ENCODE assay signal across 5 worm cellular contexts in the genomic region with DNA sequence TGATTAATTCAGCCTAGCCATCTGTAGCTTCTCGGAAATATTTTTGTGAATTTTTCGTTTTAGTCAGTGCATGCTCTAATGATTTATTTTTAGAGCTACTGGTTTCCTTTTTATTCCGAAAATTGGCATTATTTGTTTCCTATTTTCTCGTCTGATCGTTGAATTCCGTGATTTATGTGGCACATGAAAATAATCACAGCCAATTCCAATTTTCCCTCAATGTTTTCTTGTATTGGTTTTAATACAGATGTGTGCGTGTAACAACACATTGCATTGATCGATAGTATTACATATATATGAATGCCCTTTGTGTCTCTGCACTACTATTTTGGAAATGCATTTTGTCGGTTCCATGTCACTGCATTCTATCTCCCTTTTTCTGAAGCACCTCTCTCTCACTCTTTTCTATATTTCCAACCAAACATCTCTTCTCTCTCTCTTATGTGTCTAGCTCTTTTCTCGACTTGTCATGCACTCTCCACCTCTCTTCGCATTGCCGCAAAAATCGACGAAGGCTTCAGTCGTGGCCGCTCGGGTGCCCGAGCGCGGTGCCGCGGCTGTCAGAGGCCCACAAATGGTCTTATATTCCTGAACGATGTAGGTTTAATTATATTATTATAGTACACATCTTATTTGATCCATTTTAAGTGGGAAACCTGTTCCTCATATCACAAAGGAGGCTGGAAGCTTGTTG.
TF ChIP-seq lines count a peak whose summit lies in the region.

No protein-coding gene starts in this region.

TF ChIP-seq in whole organism, L1 larva, 84 proteins besides CTCF, POLR2A, EP300 and RAD21 (continued from another document and continues in another):
- TF ChIP-seq unc-62 (GFP tag; optimal IDR thresholded peaks at IDR 0.05; lab: Kevin White, UChicago) (no peak), F16B12.6 (tag; optimal IDR thresholded peaks at IDR 0.05; lab: Kevin White, UChicago) (peak; percentile 5), skn-1 (tag; optimal IDR thresholded peaks at IDR 0.05; lab: Kevin White, UChicago) (peak; percentile 8), nhr-47 (tag; optimal IDR thresholded peaks at IDR 0.05; lab: Kevin White, UChicago) (peak; percentile 27), ces-1 (GFP tag; optimal IDR thresholded peaks at IDR 0.05; lab: Kevin White, UChicago) (no peak), snu-23 (GFP tag; optimal IDR thresholded peaks at IDR 0.05; lab: Kevin White, UChicago) (peak; percentile 52), nhr-84 (tag; optimal IDR thresholded peaks at IDR 0.05; lab: Kevin White, UChicago) (no peak), nhr-71 (tag; optimal IDR thresholded peaks at IDR 0.05; lab: Kevin White, UChicago) (peak; percentile 52), elt-3 (tag; optimal IDR thresholded peaks at IDR 0.05; lab: Kevin White, UChicago) (no peak), nhr-90 (tag; optimal IDR thresholded peaks at IDR 0.05; lab: Kevin White, UChicago; ENCODE audit: poor library complexity) (peak; percentile 19), lsy-2 (tag; optimal IDR thresholded peaks at IDR 0.05; lab: Kevin White, UChicago) (peak; percentile 9 to 54), rnt-1 (tag; optimal IDR thresholded peaks at IDR 0.05; lab: Kevin White, UChicago) (peak; percentile 12), egl-13 (tag; optimal IDR thresholded peaks at IDR 0.05; lab: Kevin White, UChicago) (peak; percentile 50), nhr-77 (tag; optimal IDR thresholded peaks at IDR 0.05; lab: Kevin White, UChicago) (no peak), ama-1 (optimal IDR thresholded peaks at IDR 0.05; lab: Kevin White, UChicago) (peak; percentile 79), mep-1 (tag; optimal IDR thresholded peaks at IDR 0.05; lab: Kevin White, UChicago) (peak; percentile 25), dsc-1 (tag; optimal IDR thresholded peaks at IDR 0.05; lab: Kevin White, UChicago) (peak; percentile 97), vab-15 (tag; optimal IDR thresholded peaks at IDR 0.05; lab: Kevin White, UChicago) (no peak), C16A3.4 (tag; optimal IDR thresholded peaks at IDR 0.05; lab: Kevin White, UChicago) (no peak), nhr-19 (GFP tag; conservative IDR thresholded peaks at IDR 0.05; lab: Robert Waterston, UW) (no peak), fos-1 (tag; optimal IDR thresholded peaks at IDR 0.05; lab: Kevin White, UChicago) (peak; percentile 24), xbp-1 (tag; optimal IDR thresholded peaks at IDR 0.05; lab: Kevin White, UChicago) (peak; percentile 3), dpl-1 (GFP tag; optimal IDR thresholded peaks at IDR 0.05; lab: Kevin White, UChicago) (peak in 1 of 3 experiments; percentile 26), egl-27 (tag; optimal IDR thresholded peaks at IDR 0.05; lab: Kevin White, UChicago) (no peak), jun-1 (tag; optimal IDR thresholded peaks at IDR 0.05; lab: Kevin White, UChicago) (peak; percentile 30)

TF ChIP-seq in whole organism, L2 larva, 48 proteins besides CTCF, POLR2A, EP300 and RAD21 (continued from another document and continues in another):
- TF ChIP-seq lsy-2 (tag; optimal IDR thresholded peaks at IDR 0.05; lab: Kevin White, UChicago) (peak in 1 of 2 experiments; percentile 41), egl-27 (tag; optimal IDR thresholded peaks at IDR 0.05; lab: Kevin White, UChicago) (no peak), unc-62 (GFP tag; optimal IDR thresholded peaks at IDR 0.05; lab: Kevin White, UChicago) (no peak), unc-55 (GFP tag; optimal IDR thresholded peaks at IDR 0.05; lab: Kevin White, UChicago) (peak; percentile 71), alr-1 (tag; optimal IDR thresholded peaks at IDR 0.05; lab: Kevin White, UChicago) (no peak), elt-1 (tag; optimal IDR thresholded peaks at IDR 0.05; lab: Kevin White, UChicago) (no peak), lin-39 (tag; optimal IDR thresholded peaks at IDR 0.05; lab: Kevin White, UChicago) (no peak), F13H6.1 (tag; optimal IDR thresholded peaks at IDR 0.05; lab: Kevin White, UChicago) (peak; percentile 49), nhr-6 (tag; optimal IDR thresholded peaks at IDR 0.05; lab: Kevin White, UChicago) (no peak), C34F6.9 (tag; optimal IDR thresholded peaks at IDR 0.05; lab: Kevin White, UChicago) (peak; percentile 86), nhr-129 (tag; optimal IDR thresholded peaks at IDR 0.05; lab: Kevin White, UChicago) (peak; percentile 48), crh-2 (tag; optimal IDR thresholded peaks at IDR 0.05; lab: Kevin White, UChicago) (peak; percentile 71), ztf-4 (tag; optimal IDR thresholded peaks at IDR 0.05; lab: Kevin White, UChicago) (peak; percentile 20), nhr-77 (tag; optimal IDR thresholded peaks at IDR 0.05; lab: Kevin White, UChicago) (no peak), nhr-25 (tag; optimal IDR thresholded peaks at IDR 0.05; lab: Kevin White, UChicago) (no peak), mbf-1 (tag; optimal IDR thresholded peaks at IDR 0.05; lab: Kevin White, UChicago) (no peak), nhr-237 (tag; optimal IDR thresholded peaks at IDR 0.05; lab: Kevin White, UChicago) (no peak), ztf-11 (tag; optimal IDR thresholded peaks at IDR 0.05; lab: Kevin White, UChicago) (no peak), mdl-1 (tag; optimal IDR thresholded peaks at IDR 0.05; lab: Kevin White, UChicago) (no peak), skn-1 (tag; optimal IDR thresholded peaks at IDR 0.05; lab: Kevin White, UChicago) (no peak), blmp-1 (tag; optimal IDR thresholded peaks at IDR 0.05; lab: Kevin White, UChicago; ENCODE audit: insufficient read depth) (no peak), nhr-11 (tag; optimal IDR thresholded peaks at IDR 0.05; lab: Kevin White, UChicago) (no peak), nhr-21 (tag; optimal IDR thresholded peaks at IDR 0.05; lab: Kevin White, UChicago) (no peak), aly-2 (tag; optimal IDR thresholded peaks at IDR 0.05; lab: Kevin White, UChicago) (no peak), gmeb-1 (tag; optimal IDR thresholded peaks at IDR 0.05; lab: Kevin White, UChicago) (no peak), nhr-12 (tag; optimal IDR thresholded peaks at IDR 0.05; lab: Kevin White, UChicago) (no peak), nhr-23 (tag; optimal IDR thresholded peaks at IDR 0.05; lab: Kevin White, UChicago) (no peak)

TF ChIP-seq in whole organism, L3 larva, 47 proteins besides CTCF, POLR2A, EP300 and RAD21 (continued from another document and continues in another):
- TF ChIP-seq unc-39 (tag; optimal IDR thresholded peaks at IDR 0.05; lab: Kevin White, UChicago) = no peak
- TF ChIP-seq ztf-11 (tag; optimal IDR thresholded peaks at IDR 0.05; lab: Kevin White, UChicago) = no peak
- TF ChIP-seq ZK546.5 (tag; optimal IDR thresholded peaks at IDR 0.05; lab: Kevin White, UChicago) = no peak
- TF ChIP-seq hmg-11 (tag; optimal IDR thresholded peaks at IDR 0.05; lab: Kevin White, UChicago) = peak; percentile 57
- no peak for TF ChIP-seq nhr-28 (tag; optimal IDR thresholded peaks at IDR 0.05; lab: Kevin White, UChicago)
- no peak for TF ChIP-seq sea-2 (GFP tag; optimal IDR thresholded peaks at IDR 0.05; lab: Kevin White, UChicago)
- no peak for TF ChIP-seq nhr-237 (tag; optimal IDR thresholded peaks at IDR 0.05; lab: Kevin White, UChicago)
- no peak for TF ChIP-seq ztf-4 (tag; optimal IDR thresholded peaks at IDR 0.05; lab: Kevin White, UChicago)
- TF ChIP-seq nhr-67 (tag; optimal IDR thresholded peaks at IDR 0.05; lab: Kevin White, UChicago) = no peak
- no peak for TF ChIP-seq daf-12 (tag; optimal IDR thresholded peaks at IDR 0.05; lab: Kevin White, UChicago)
- no peak for TF ChIP-seq tbx-2 (tag; optimal IDR thresholded peaks at IDR 0.05; lab: Kevin White, UChicago)
- TF ChIP-seq fkh-10 (GFP tag; optimal IDR thresholded peaks at IDR 0.05; lab: Kevin White, UChicago) = no peak
- TF ChIP-seq ceh-28 (tag; optimal IDR thresholded peaks at IDR 0.05; lab: Kevin White, UChicago) = peak; percentile 9
- no peak for TF ChIP-seq ceh-9 (tag; optimal IDR thresholded peaks at IDR 0.05; lab: Kevin White, UChicago)
- no peak for TF ChIP-seq skn-1 (tag; optimal IDR thresholded peaks at IDR 0.05; lab: Kevin White, UChicago)
- no peak for TF ChIP-seq snpc-4 (tag; optimal IDR thresholded peaks at IDR 0.05; lab: Kevin White, UChicago)
- TF ChIP-seq fkh-2 (tag; optimal IDR thresholded peaks at IDR 0.05; lab: Kevin White, UChicago) = no peak
- no peak for TF ChIP-seq nhr-23 (tag; optimal IDR thresholded peaks at IDR 0.05; lab: Kevin White, UChicago)
- TF ChIP-seq fos-1 (tag; optimal IDR thresholded peaks at IDR 0.05; lab: Kevin White, UChicago) = no peak
- no peak for TF ChIP-seq nhr-76 (tag; optimal IDR thresholded peaks at IDR 0.05; lab: Kevin White, UChicago)
- TF ChIP-seq zag-1 (tag; optimal IDR thresholded peaks at IDR 0.05; lab: Kevin White, UChicago) = no peak
- no peak for TF ChIP-seq mdl-1 (tag; optimal IDR thresholded peaks at IDR 0.05; lab: Kevin White, UChicago)
- TF ChIP-seq ceh-16 (tag; optimal IDR thresholded peaks at IDR 0.05; lab: Kevin White, UChicago) = no peak
- TF ChIP-seq pha-4 (tag; optimal IDR thresholded peaks at IDR 0.05; lab: Kevin White, UChicago) = peak; percentile 38
- no peak for TF ChIP-seq egl-5 (tag; optimal IDR thresholded peaks at IDR 0.05; lab: Kevin White, UChicago)
- TF ChIP-seq aly-2 (tag; optimal IDR thresholded peaks at IDR 0.05; lab: Kevin White, UChicago) = no peak
- no peak for TF ChIP-seq egl-27 (tag; optimal IDR thresholded peaks at IDR 0.05; lab: Kevin White, UChicago)
- peak; percentile 29 for TF ChIP-seq elt-2 (tag; optimal IDR thresholded peaks at IDR 0.05; lab: Kevin White, UChicago)

TF ChIP-seq in whole organism, L4 larva, 104 proteins besides CTCF, POLR2A, EP300 and RAD21 (continued from another document):
- TF ChIP-seq nhr-11 (tag; optimal IDR thresholded peaks at IDR 0.05; lab: Kevin White, UChicago) (peak; percentile 24), T20F7.1 (GFP tag; optimal IDR thresholded peaks at IDR 0.05; lab: Kevin White, UChicago) (no peak), mdt-29 (GFP tag; IDR thresholded peaks at IDR 0.05; lab: Robert Waterston, UW) (no peak), aha-1 (tag; lab: Kevin White, UChicago) (peak; percentile 95), mes-2 (tag; optimal IDR thresholded peaks at IDR 0.05; lab: Kevin White, UChicago; ENCODE audit: poor library complexity, severe bottlenecking) (peak; percentile 26), ces-1 (GFP tag; optimal IDR thresholded peaks at IDR 0.05; lab: Kevin White, UChicago) (no peak), daf-19 (GFP tag; conservative IDR thresholded peaks at IDR 0.05; lab: Robert Waterston, UW) (no peak), hmg-1.1 (GFP tag; IDR thresholded peaks at IDR 0.05; lab: Robert Waterston, UW) (peak; percentile 47; the same call in 1 of the 2 replicates), ceh-82 (tag; optimal IDR thresholded peaks at IDR 0.05; lab: Kevin White, UChicago) (no peak), unc-62 (GFP tag; optimal IDR thresholded peaks at IDR 0.05 in 1 of 2; lab: Kevin White, UChicago) (peak in 1 of 2 experiments; percentile 85), unc-62 (tag; optimal IDR thresholded peaks at IDR 0.05; lab: Kevin White, UChicago) (no peak), rbr-2 (tag; optimal IDR thresholded peaks at IDR 0.05; lab: Kevin White, UChicago) (peak; percentile 47), hif-1 (tag; optimal IDR thresholded peaks at IDR 0.05; lab: Kevin White, UChicago) (peak in 1 of 2 experiments; percentile 22), dve-1 (tag; optimal IDR thresholded peaks at IDR 0.05; lab: Kevin White, UChicago; ENCODE audit: insufficient read depth) (peak; percentile 57), Y5F2A.4 (GFP tag; optimal IDR thresholded peaks at IDR 0.05; lab: Kevin White, UChicago) (no peak), ztf-11 (tag; optimal IDR thresholded peaks at IDR 0.05; lab: Kevin White, UChicago) (no peak), hlh-11 (tag; optimal IDR thresholded peaks at IDR 0.05; lab: Kevin White, UChicago) (peak; percentile 9), mxl-2 (GFP tag; conservative IDR thresholded peaks at IDR 0.05; lab: Robert Waterston, UW) (no peak), Y105C5A.15 (GFP tag; IDR thresholded peaks at IDR 0.05; lab: Robert Waterston, UW) (no peak), dmd-9 (GFP tag; IDR thresholded peaks at IDR 0.05; lab: Robert Waterston, UW) (no peak), ceh-28 (tag; optimal IDR thresholded peaks at IDR 0.05; lab: Kevin White, UChicago) (no peak), gei-8 (GFP tag; optimal IDR thresholded peaks at IDR 0.05; lab: Kevin White, UChicago) (no peak), madf-5 (GFP tag; IDR thresholded peaks at IDR 0.05; lab: Robert Waterston, UW) (no peak), ctbp-1 (GFP tag; IDR thresholded peaks at IDR 0.05; lab: Robert Waterston, UW) (peak; percentile 59; the same call in 1 of the 2 replicates), dmd-8 (GFP tag; IDR thresholded peaks at IDR 0.05; lab: Robert Waterston, UW) (no peak), hlh-30 (tag; optimal IDR thresholded peaks at IDR 0.05; lab: Kevin White, UChicago; ENCODE audit: insufficient read depth) (peak; percentile 30), daf-16 (GFP tag; optimal IDR thresholded peaks at IDR 0.05; lab: Kevin White, UChicago) (no peak), daf-16 (tag; optimal IDR thresholded peaks at IDR 0.05; lab: Kevin White, UChicago) (peak; percentile 47)

TF ChIP-seq in whole organism, young adult, 124 proteins besides CTCF, POLR2A, EP300 and RAD21 (continued from another document):
- peak; percentile 12 for TF ChIP-seq atf-7 (tag; optimal IDR thresholded peaks at IDR 0.05; lab: Kevin White, UChicago)
- peak; percentile 40; the same call in 1 of the 2 replicates for TF ChIP-seq dox-1 (GFP tag; IDR thresholded peaks at IDR 0.05; lab: Robert Waterston, UW)
- peak; percentile 24 for TF ChIP-seq ceh-27 (GFP tag; optimal IDR thresholded peaks at IDR 0.05; lab: Kevin White, UChicago)
- peak; percentile 81 for TF ChIP-seq ama-1 (optimal IDR thresholded peaks at IDR 0.05; lab: Kevin White, UChicago)
- no peak for TF ChIP-seq ama-1 (GFP tag; optimal IDR thresholded peaks at IDR 0.05; lab: Kevin White, UChicago)
- no peak for TF ChIP-seq ztf-6 (GFP tag; IDR thresholded peaks at IDR 0.05; lab: Robert Waterston, UW)
